Worm (Caenorhabditis elegans): ENCODE results near the gene scc-3.

DNA sequence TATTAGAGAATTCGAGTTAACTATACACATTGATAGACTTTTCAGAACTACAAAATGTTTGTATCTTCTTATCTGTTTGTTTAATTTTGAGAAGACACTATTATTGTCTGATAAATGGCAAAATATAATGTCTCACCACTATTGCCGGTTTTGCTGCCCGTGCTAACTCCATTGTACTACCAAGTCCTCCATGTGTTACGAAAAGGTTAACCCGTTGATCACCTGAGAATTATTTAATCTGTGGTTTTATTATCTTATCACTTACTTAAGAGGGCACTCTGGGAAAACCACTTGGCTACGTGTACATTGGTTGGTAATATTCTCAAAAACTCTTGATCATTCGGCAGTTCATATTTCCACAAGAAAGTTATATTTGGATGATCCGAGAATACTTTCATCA is 32.2 kb downstream of the scc-3 start:
- TF ChIP-seq nhr-25 (tag; optimal IDR thresholded peaks at IDR 0.05) (no peak), fos-1 (tag; optimal IDR thresholded peaks at IDR 0.05) (no peak), elt-3 (tag; optimal IDR thresholded peaks at IDR 0.05) (no peak), ceh-16 (tag; optimal IDR thresholded peaks at IDR 0.05) (no peak), F13H6.1 (tag; optimal IDR thresholded peaks at IDR 0.05) (no peak)
